Fruit fly (Drosophila melanogaster): ENCODE results near the gene Fum1.
A peak's percentile ranks its signal among the peaks of the same experiment; 100 is the strongest.

Fum1 gene

DNA sequence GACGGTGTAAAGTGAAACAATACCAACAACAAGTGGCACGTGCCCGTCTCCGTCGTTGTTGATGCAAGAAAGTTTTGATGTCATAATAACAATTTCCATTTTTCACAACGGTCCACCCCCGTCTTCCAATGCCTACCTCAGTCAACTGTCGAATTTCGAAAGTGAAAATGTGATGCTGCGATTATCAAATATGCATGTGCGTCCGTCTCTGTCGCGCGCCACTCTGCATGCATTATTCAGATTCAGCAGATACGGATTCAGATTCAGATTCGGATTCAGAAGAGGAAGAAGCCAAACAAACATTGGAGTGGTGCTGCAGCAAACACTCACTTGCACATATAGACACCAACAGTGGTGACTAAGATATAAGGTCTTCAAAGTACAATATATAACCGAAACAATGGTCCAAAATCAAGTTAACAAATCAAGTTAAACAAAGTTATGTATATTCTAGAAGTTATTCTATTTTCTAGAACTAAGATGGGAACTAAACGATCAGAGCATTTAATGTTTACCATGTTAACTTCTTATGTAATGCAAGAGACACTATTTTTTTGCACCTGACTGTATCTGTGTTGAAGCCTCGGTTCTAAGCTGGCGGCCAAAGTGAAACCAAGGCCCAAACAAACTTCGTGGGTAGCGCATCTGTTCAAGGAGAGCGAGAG, 35.5 kb upstream of the Fum1 start:
- TF ChIP-seq Snoo (tag; optimal IDR thresholded peaks at IDR 0.05): peak; percentile 33
- peak; percentile 58 for TF ChIP-seq CG32121 (GFP tag; IDR thresholded peaks at IDR 0.05)
- peak; percentile 30; the same call in 1 of the 2 replicates for TF ChIP-seq CG12605 (GFP tag; IDR thresholded peaks at IDR 0.05)
- no peak for TF ChIP-seq CG13204 (GFP tag; optimal IDR thresholded peaks at IDR 0.05)
- no peak for TF ChIP-seq CG10348 (GFP tag; IDR thresholded peaks at IDR 0.05)
- peak; percentile 47 for TF ChIP-seq CG9948 (tag; optimal IDR thresholded peaks at IDR 0.05)
- TF ChIP-seq CG17806 (tag; optimal IDR thresholded peaks at IDR 0.05): peak; percentile 53
- no peak for TF ChIP-seq D1 (tag; optimal IDR thresholded peaks at IDR 0.05)
- peak; percentile 4 for TF ChIP-seq gl (tag; optimal IDR thresholded peaks at IDR 0.05)
- TF ChIP-seq EcR (GFP tag; optimal IDR thresholded peaks at IDR 0.05): no peak
- TF ChIP-seq CG14655 (GFP tag; optimal IDR thresholded peaks at IDR 0.05): peak; percentile 71
- peak; percentile 49 for TF ChIP-seq CG8159 (tag; optimal IDR thresholded peaks at IDR 0.05)
- TF ChIP-seq Ets98B (GFP tag; IDR thresholded peaks at IDR 0.05): peak; percentile 37
- peak; percentile 66 for TF ChIP-seq CG8301 (tag; optimal IDR thresholded peaks at IDR 0.05)
- peak; percentile 11 for TF ChIP-seq Pif1B (GFP tag; optimal IDR thresholded peaks at IDR 0.05)
- TF ChIP-seq Pif1A (GFP tag; optimal IDR thresholded peaks at IDR 0.05): peak; percentile 67
- no peak for TF ChIP-seq rn (GFP tag; IDR thresholded peaks at IDR 0.05)
- peak; percentile 71 for TF ChIP-seq CG4496 (GFP tag; IDR thresholded peaks at IDR 0.05)
- peak; percentile 43 for TF ChIP-seq CG34367 (tag; optimal IDR thresholded peaks at IDR 0.05)
- TF ChIP-seq CG15710 (tag; optimal IDR thresholded peaks at IDR 0.05): peak; percentile 50

DNA sequence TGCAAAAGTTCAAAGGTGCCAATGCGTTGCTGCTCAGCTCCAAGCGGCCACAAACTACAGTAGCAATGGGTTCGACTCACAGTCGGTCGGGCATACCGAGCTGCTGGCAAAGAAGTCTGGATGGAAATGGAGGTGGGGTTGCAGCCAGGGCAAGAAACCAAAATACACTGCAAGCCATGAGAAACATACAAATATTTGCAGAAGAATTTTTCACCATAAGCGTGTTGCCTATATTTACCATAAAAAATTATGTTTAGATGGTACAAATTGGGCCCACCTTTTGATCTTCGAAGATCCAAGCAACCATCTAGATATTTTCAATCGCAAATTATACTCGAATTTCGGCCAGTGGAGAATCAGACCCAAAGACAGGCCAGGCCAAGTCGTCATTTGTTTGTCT, 31.4 kb upstream of the Fum1 start:
- TF ChIP-seq fd96Ca (GFP tag; IDR thresholded peaks at IDR 0.05): 0 out of 3 replicates have a peak, but pooled peaks have one; percentile 34
- peak; percentile 18 for TF ChIP-seq CG8159 (tag; optimal IDR thresholded peaks at IDR 0.05)
- TF ChIP-seq CG10348 (GFP tag; IDR thresholded peaks at IDR 0.05): no peak
- TF ChIP-seq gl (tag; optimal IDR thresholded peaks at IDR 0.05): no peak
- peak; percentile 0 for TF ChIP-seq CG15710 (tag; optimal IDR thresholded peaks at IDR 0.05)
- TF ChIP-seq CG12605 (GFP tag; IDR thresholded peaks at IDR 0.05): no peak
- TF ChIP-seq CG34367 (tag; optimal IDR thresholded peaks at IDR 0.05): no peak
- TF ChIP-seq CG13204 (GFP tag; optimal IDR thresholded peaks at IDR 0.05): no peak
- TF ChIP-seq CG17806 (tag; optimal IDR thresholded peaks at IDR 0.05): peak; percentile 26
- peak; percentile 56 for TF ChIP-seq CG14655 (GFP tag; optimal IDR thresholded peaks at IDR 0.05)
- TF ChIP-seq CG4496 (GFP tag; IDR thresholded peaks at IDR 0.05): no peak
- TF ChIP-seq Snoo (tag; optimal IDR thresholded peaks at IDR 0.05): no peak
- TF ChIP-seq CG9948 (tag; optimal IDR thresholded peaks at IDR 0.05): peak; percentile 13
- no peak for TF ChIP-seq EcR (GFP tag; optimal IDR thresholded peaks at IDR 0.05)
- TF ChIP-seq Pif1A (GFP tag; optimal IDR thresholded peaks at IDR 0.05): no peak
- no peak for TF ChIP-seq Ets98B (GFP tag; IDR thresholded peaks at IDR 0.05)
- no peak for TF ChIP-seq D1 (tag; optimal IDR thresholded peaks at IDR 0.05)
- peak; percentile 34 for TF ChIP-seq CG8301 (tag; optimal IDR thresholded peaks at IDR 0.05)
- no peak for TF ChIP-seq CG32121 (GFP tag; IDR thresholded peaks at IDR 0.05)
- no peak for TF ChIP-seq Pif1B (GFP tag; optimal IDR thresholded peaks at IDR 0.05)
- TF ChIP-seq rn (GFP tag; IDR thresholded peaks at IDR 0.05): no peak

DNA sequence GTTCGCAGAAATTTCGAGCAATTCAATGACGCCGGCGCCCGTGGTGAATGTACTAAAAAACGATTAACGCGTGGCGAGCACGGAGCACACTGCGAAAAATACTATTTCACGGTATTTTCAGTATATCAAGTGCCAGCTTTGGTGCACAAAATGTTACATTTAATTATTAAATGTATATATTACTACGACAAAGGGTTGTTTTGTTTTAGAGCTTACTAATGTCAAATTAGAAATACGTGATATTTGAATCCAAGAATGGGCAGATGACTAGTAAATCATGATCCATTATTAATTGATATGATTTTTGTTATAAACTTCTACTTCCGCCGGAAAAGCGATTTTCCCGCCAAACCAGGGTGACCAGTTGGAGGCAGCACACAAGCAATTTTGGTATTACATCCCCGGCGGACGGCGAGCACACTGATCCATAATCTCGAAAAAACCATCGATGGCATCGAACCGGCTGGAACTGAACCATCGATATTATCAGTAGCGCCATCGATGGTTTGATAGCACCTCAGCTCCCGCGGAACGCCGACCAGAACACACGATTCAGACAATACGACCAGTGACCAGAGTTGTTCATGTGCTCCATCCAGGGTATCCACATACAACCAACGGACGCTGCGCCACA, 23.9 kb upstream of the Fum1 start, which contains the start of the genes CG3226 and Cdc7:
TSS of gene CG3226 (minus strand) at position 51 of the 634 bp plus-strand sequence.
TSS of gene Cdc7 (plus strand) at position 344 of the 634 bp plus-strand sequence.
- no peak for TF ChIP-seq CG9948 (tag; optimal IDR thresholded peaks at IDR 0.05)
- peak; percentile 51 for TF ChIP-seq CG34367 (tag; optimal IDR thresholded peaks at IDR 0.05)
- peak; percentile 12 for TF ChIP-seq gl (tag; optimal IDR thresholded peaks at IDR 0.05)
- TF ChIP-seq CG14655 (GFP tag; optimal IDR thresholded peaks at IDR 0.05): peak; percentile 33
- 0 out of 3 replicates have a peak, but pooled peaks have one; percentile 8 for TF ChIP-seq fd96Ca (GFP tag; IDR thresholded peaks at IDR 0.05)
- TF ChIP-seq CG8159 (tag; optimal IDR thresholded peaks at IDR 0.05): peak; percentile 41
- no peak for TF ChIP-seq D1 (tag; optimal IDR thresholded peaks at IDR 0.05)
- no peak for TF ChIP-seq CG17806 (tag; optimal IDR thresholded peaks at IDR 0.05)
- TF ChIP-seq CG13204 (GFP tag; optimal IDR thresholded peaks at IDR 0.05): peak; percentile 21
- TF ChIP-seq Pif1A (GFP tag; optimal IDR thresholded peaks at IDR 0.05): peak; percentile 47
- peak; percentile 36 for TF ChIP-seq CG15710 (tag; optimal IDR thresholded peaks at IDR 0.05)
- peak; percentile 62; the same call in 2 of the 3 replicates for TF ChIP-seq CG4496 (GFP tag; IDR thresholded peaks at IDR 0.05)
- no peak for TF ChIP-seq CG12605 (GFP tag; IDR thresholded peaks at IDR 0.05)
- no peak for TF ChIP-seq CG10348 (GFP tag; IDR thresholded peaks at IDR 0.05)
- TF ChIP-seq Pif1B (GFP tag; optimal IDR thresholded peaks at IDR 0.05): peak; percentile 12
- 0 out of 2 replicates have a peak, but pooled peaks have one; percentile 33 for TF ChIP-seq Ets98B (GFP tag; IDR thresholded peaks at IDR 0.05)
- TF ChIP-seq CG32121 (GFP tag; IDR thresholded peaks at IDR 0.05): no peak
- TF ChIP-seq CG8301 (tag; optimal IDR thresholded peaks at IDR 0.05): no peak
- no peak for TF ChIP-seq rn (GFP tag; IDR thresholded peaks at IDR 0.05)
- TF ChIP-seq Snoo (tag; optimal IDR thresholded peaks at IDR 0.05): peak; percentile 69
- TF ChIP-seq EcR (GFP tag; optimal IDR thresholded peaks at IDR 0.05): no peak

DNA sequence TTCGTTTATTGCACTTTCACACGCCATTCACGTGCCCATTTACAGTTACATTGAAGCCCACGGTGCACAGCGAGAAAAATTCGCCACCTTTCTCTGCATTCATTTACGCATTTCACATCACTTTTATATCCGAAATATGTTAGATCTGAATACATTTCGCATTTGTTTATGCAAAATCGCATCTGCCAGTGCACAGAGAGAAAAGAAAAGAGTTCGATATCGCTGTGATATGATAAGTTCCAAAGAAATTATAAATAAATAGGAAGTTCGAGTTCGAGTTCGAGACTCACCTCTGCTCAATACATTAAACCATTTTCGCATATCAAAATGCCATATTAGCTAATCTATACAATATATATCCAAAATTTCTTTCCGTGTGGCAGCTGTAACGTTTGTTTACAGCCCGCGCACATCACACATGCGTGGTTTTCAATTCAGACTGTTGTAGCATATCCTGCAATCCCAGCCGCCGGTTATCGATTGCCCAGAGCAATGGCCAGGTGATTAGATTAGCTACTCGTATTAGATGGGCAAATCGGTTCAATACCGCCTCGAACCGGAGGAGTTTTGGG, 22.1 kb upstream of the Fum1 start:
- TF ChIP-seq CG34367 (tag; optimal IDR thresholded peaks at IDR 0.05) (peak; percentile 81), Pif1B (GFP tag; optimal IDR thresholded peaks at IDR 0.05) (peak; percentile 90), fd96Ca (GFP tag; IDR thresholded peaks at IDR 0.05) (peak; percentile 90), CG15710 (tag; optimal IDR thresholded peaks at IDR 0.05) (peak; percentile 88), CG4496 (GFP tag; IDR thresholded peaks at IDR 0.05) (peak; percentile 90), Pif1A (GFP tag; optimal IDR thresholded peaks at IDR 0.05) (peak; percentile 92), CG13204 (GFP tag; optimal IDR thresholded peaks at IDR 0.05) (peak; percentile 62), Snoo (tag; optimal IDR thresholded peaks at IDR 0.05) (peak; percentile 89), D1 (tag; optimal IDR thresholded peaks at IDR 0.05) (peak; percentile 63), CG9948 (tag; optimal IDR thresholded peaks at IDR 0.05) (peak; percentile 86), CG8159 (tag; optimal IDR thresholded peaks at IDR 0.05) (peak; percentile 91), gl (tag; optimal IDR thresholded peaks at IDR 0.05) (peak; percentile 75), EcR (GFP tag; optimal IDR thresholded peaks at IDR 0.05) (peak; percentile 36), CG12605 (GFP tag; IDR thresholded peaks at IDR 0.05) (peak; percentile 72), CG14655 (GFP tag; optimal IDR thresholded peaks at IDR 0.05) (peak; percentile 93), CG32121 (GFP tag; IDR thresholded peaks at IDR 0.05) (peak; percentile 87), CG17806 (tag; optimal IDR thresholded peaks at IDR 0.05) (peak; percentile 84), CG10348 (GFP tag; IDR thresholded peaks at IDR 0.05) (peak; percentile 54; the same call in 1 of the 2 replicates), CG8301 (tag; optimal IDR thresholded peaks at IDR 0.05) (peak; percentile 91), rn (GFP tag; IDR thresholded peaks at IDR 0.05) (peak; percentile 60; the same call in 1 of the 2 replicates), Ets98B (GFP tag; IDR thresholded peaks at IDR 0.05) (peak; percentile 87)

All from whole organism, pupa.